Fruit fly (Drosophila melanogaster): ENCODE data around the gene eIF1A.

eIF1A gene

dm6 chr3R:18298900-18299321, 24.4 kb downstream of the eIF1A start, which contains the start of gene Dlc90F (continued):
- peak; percentile 58 for TF ChIP-seq CG10462 (GFP tag; optimal IDR thresholded peaks at IDR 0.05)
- TF ChIP-seq Adf1 (GFP tag; IDR thresholded peaks at IDR 0.05): peak; percentile 14; the same call in 1 of the 2 replicates
- peak; percentile 70; the same call in 1 of the 2 replicates for TF ChIP-seq stc (GFP tag; IDR thresholded peaks at IDR 0.05)
- TF ChIP-seq CG17361 (GFP tag; IDR thresholded peaks at IDR 0.05): peak; percentile 84
- TF ChIP-seq HmgD (GFP tag; optimal IDR thresholded peaks at IDR 0.05): peak; percentile 33
- peak; percentile 66 for TF ChIP-seq klu (GFP tag; IDR thresholded peaks at IDR 0.05)
- peak; percentile 17 for TF ChIP-seq scrt (GFP tag; optimal IDR thresholded peaks at IDR 0.05)
- peak; percentile 84 for TF ChIP-seq Hmr (GFP tag; optimal IDR thresholded peaks at IDR 0.05)
- peak; percentile 74 for TF ChIP-seq Sox102F (GFP tag; optimal IDR thresholded peaks at IDR 0.05)
- TF ChIP-seq CG11504 (tag; optimal IDR thresholded peaks at IDR 0.05): peak; percentile 79
- peak; percentile 33 for TF ChIP-seq CG18476 (GFP tag; optimal IDR thresholded peaks at IDR 0.05)
- TF ChIP-seq Opbp (GFP tag; IDR thresholded peaks at IDR 0.05; ENCODE audit: partially characterized antibody): no peak
- peak; percentile 83 for TF ChIP-seq CG11560 (tag; IDR thresholded peaks at IDR 0.05)
- no peak for TF ChIP-seq CG12071 (GFP tag; optimal IDR thresholded peaks at IDR 0.05)
- peak; percentile 68; the same call in 2 of the 3 replicates for TF ChIP-seq croc (GFP tag; conservative IDR thresholded peaks at IDR 0.05)
- peak; percentile 66; the same call in 1 of the 2 replicates for TF ChIP-seq HLH3B (GFP tag; IDR thresholded peaks at IDR 0.05)
- TF ChIP-seq twi (tag; optimal IDR thresholded peaks at IDR 0.05): peak; percentile 67
- no peak for TF ChIP-seq GATAe (GFP tag; conservative IDR thresholded peaks at IDR 0.05)
- peak; percentile 38 for TF ChIP-seq Six4 (GFP tag; optimal IDR thresholded peaks at IDR 0.05)
- TF ChIP-seq Aef1 (GFP tag; IDR thresholded peaks at IDR 0.05): peak; percentile 83
- no peak for TF ChIP-seq Spps (tag; optimal IDR thresholded peaks at IDR 0.05)
- TF ChIP-seq tx (GFP tag; optimal IDR thresholded peaks at IDR 0.05): peak; percentile 73
- TF ChIP-seq tio (GFP tag; optimal IDR thresholded peaks at IDR 0.05): peak; percentile 86
- peak; percentile 50 for TF ChIP-seq CG9437 (GFP tag; optimal IDR thresholded peaks at IDR 0.05)
- TF ChIP-seq her (GFP tag; optimal IDR thresholded peaks at IDR 0.05): peak; percentile 54
- peak; percentile 40 for TF ChIP-seq lbe (GFP tag; optimal IDR thresholded peaks at IDR 0.05)
- peak; percentile 6 for TF ChIP-seq tup (GFP tag; optimal IDR thresholded peaks at IDR 0.05)
- TF ChIP-seq danr (GFP tag; IDR thresholded peaks at IDR 0.05): peak; percentile 46; the same call in 1 of the 2 replicates
- peak; percentile 83 for TF ChIP-seq CG2712 (tag; optimal IDR thresholded peaks at IDR 0.05)
- TF ChIP-seq CG30020 (tag; optimal IDR thresholded peaks at IDR 0.05): peak; percentile 84
- TF ChIP-seq E2f1 (GFP tag; IDR thresholded peaks at IDR 0.05): peak; percentile 83
- peak; percentile 94 for TF ChIP-seq CG12659 (GFP tag; optimal IDR thresholded peaks at IDR 0.05)
- peak; percentile 34 for TF ChIP-seq CG10431 (GFP tag; optimal IDR thresholded peaks at IDR 0.05)
- peak; percentile 67 for TF ChIP-seq unc-4 (GFP tag; IDR thresholded peaks at IDR 0.05; ENCODE audit: partially characterized antibody)
- peak; percentile 75 for TF ChIP-seq CG6689 (GFP tag; IDR thresholded peaks at IDR 0.05)
- no peak for TF ChIP-seq CG31365 (tag; optimal IDR thresholded peaks at IDR 0.05)
- TF ChIP-seq Dfd (GFP tag; optimal IDR thresholded peaks at IDR 0.05): peak in 1 of 2 experiments; percentile 19
- TF ChIP-seq Lim3 (GFP tag; IDR thresholded peaks at IDR 0.05): peak; percentile 53; the same call in 1 of the 2 replicates
- no peak for TF ChIP-seq Hr78 (GFP tag; optimal IDR thresholded peaks at IDR 0.05)
- TF ChIP-seq CG6854 (GFP tag; optimal IDR thresholded peaks at IDR 0.05): no peak
- TF ChIP-seq CHES-1-like (GFP tag; optimal IDR thresholded peaks at IDR 0.05): peak; percentile 86
- TF ChIP-seq Xrp1 (GFP tag; IDR thresholded peaks at IDR 0.05): peak; percentile 82
- TF ChIP-seq CG7745 (tag; optimal IDR thresholded peaks at IDR 0.05): no peak
- TF ChIP-seq sd (tag; optimal IDR thresholded peaks at IDR 0.05): peak; percentile 22
- TF ChIP-seq HmgZ (tag; optimal IDR thresholded peaks at IDR 0.05): peak; percentile 81
- no peak for TF ChIP-seq nau (GFP tag; optimal IDR thresholded peaks at IDR 0.05)
- peak; percentile 86 for TF ChIP-seq CG33213 (GFP tag; optimal IDR thresholded peaks at IDR 0.05)
- no peak for TF ChIP-seq CG43689 (GFP tag; IDR thresholded peaks at IDR 0.05)
- TF ChIP-seq pan (optimal IDR thresholded peaks at IDR 0.05): no peak
- TF ChIP-seq pan (GFP tag; optimal IDR thresholded peaks at IDR 0.05 in 1 of 2, IDR thresholded peaks at IDR 0.05 in 1 of 2): peak in 1 of 2 experiments; percentile 81
- TF ChIP-seq CG15269 (tag; optimal IDR thresholded peaks at IDR 0.05): no peak
